Fruit fly (Drosophila melanogaster) whole organism, adult: ENCODE measurements around the gene pav.

Experiments used
- CG12768 ChIP-seq: fragments of 200-800 bp; sonication (Bioruptor generic); optimal IDR thresholded peaks from 2 replicates; lab custom pipeline; 2017; ENCODE audit warnings: missing biosample characterization, missing genetic modification characterization, mild to moderate bottlenecking, moderate library complexity, missing genetic modification reagents
- CG5204 ChIP-seq: fragments of 200-800 bp; sonication (Bioruptor generic); optimal IDR thresholded peaks from 2 replicates; lab custom pipeline; 2016; ENCODE audit warnings: missing biosample characterization, missing genetic modification characterization
- CG7101 ChIP-seq: fragments of 200-800 bp; sonication (Bioruptor generic); optimal IDR thresholded peaks from 2 replicates; lab custom pipeline; 2018; ENCODE audit warnings: missing biosample characterization, mild to moderate bottlenecking, missing genetic modification characterization, moderate library complexity
- Clk ChIP-seq: fragments of 200-800 bp; sonication (Bioruptor generic); optimal IDR thresholded peaks from 2 replicates; lab custom pipeline; 2017; ENCODE audit warnings: missing biosample characterization, missing genetic modification characterization
- bab1 ChIP-seq: fragments of 200-800 bp; sonication (Bioruptor generic); optimal IDR thresholded peaks from 3 replicates; lab custom pipeline; 2019; ENCODE audit warnings: missing biosample characterization, mild to moderate bottlenecking, missing genetic modification characterization, moderate library complexity
- pad ChIP-seq: fragments of 200-800 bp; sonication (Bioruptor generic); optimal IDR thresholded peaks from 3 replicates; lab custom pipeline; 2017; ENCODE audit warnings: missing biosample characterization, missing genetic modification characterization, mild to moderate bottlenecking, moderate library complexity, missing genetic modification reagents
- tj ChIP-seq: fragments of 200-800 bp; sonication (Bioruptor generic); optimal IDR thresholded peaks from 3 replicates; lab custom pipeline; 2017; ENCODE audit warnings: missing biosample characterization, mild to moderate bottlenecking, missing genetic modification characterization, moderate library complexity
- toe ChIP-seq: fragments of 200-800 bp; sonication (Bioruptor generic); optimal IDR thresholded peaks from 2 replicates; lab custom pipeline; 2016; ENCODE audit warnings: missing biosample characterization, missing genetic modification characterization

DNA sequence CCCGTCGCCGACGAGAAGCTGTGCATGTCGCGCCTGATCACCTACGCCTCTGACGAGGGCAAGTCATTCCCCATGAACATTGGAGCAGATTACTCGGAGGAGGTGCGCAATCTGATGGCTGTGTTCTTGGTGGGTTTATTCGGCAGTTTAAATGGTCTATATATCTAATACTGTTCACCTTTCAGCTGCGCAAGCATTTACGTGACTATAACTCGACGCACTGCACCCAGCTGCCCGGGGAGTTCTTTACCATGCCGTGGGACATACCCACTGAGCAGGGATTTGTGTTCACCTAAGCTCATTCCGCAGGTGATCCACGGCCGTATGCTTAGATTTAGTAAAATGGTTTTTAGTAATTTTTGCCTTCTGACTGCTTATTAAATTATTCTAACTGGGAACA lies 18.6 kb downstream of the pav start:
- TF ChIP-seq CG5204 (GFP tag; lab: Kevin White, UChicago) (no peak), CG12768 (GFP tag; lab: Kevin White, UChicago) (no peak), toe (GFP tag; lab: Kevin White, UChicago) (no peak), CG7101 (tag; lab: Kevin White, UChicago) (no peak), bab1 (GFP tag; lab: Kevin White, UChicago) (no peak), pad (GFP tag; lab: Kevin White, UChicago) (no peak), Clk (GFP tag; lab: Kevin White, UChicago) (no peak), tj (no peak)
